Worm (Caenorhabditis elegans): Measurements from ENCODE around the gene ints-2.

ints-2 gene

ce11 chrV:14136152-14136551 is 49.3 kb upstream of the ints-2 start (continued):
- TF ChIP-seq Y67H2A.10 (GFP tag; conservative IDR thresholded peaks at IDR 0.05) (no peak), F57C9.4 (tag; optimal IDR thresholded peaks at IDR 0.05) (no peak), bed-2 (GFP tag; IDR thresholded peaks at IDR 0.05) (no peak), lin-35 (GFP tag; optimal IDR thresholded peaks at IDR 0.05) (no peak), K12H6.12 (tag; optimal IDR thresholded peaks at IDR 0.05) (peak; percentile 22), sea-2 (GFP tag; IDR thresholded peaks at IDR 0.05) (no peak), let-526 (GFP tag; IDR thresholded peaks at IDR 0.05) (no peak), ets-4 (GFP tag; optimal IDR thresholded peaks at IDR 0.05) (no peak), efl-1 (GFP tag; optimal IDR thresholded peaks at IDR 0.05) (no peak), attf-5 (GFP tag; optimal IDR thresholded peaks at IDR 0.05) (peak; percentile 22), sdz-38 (tag; optimal IDR thresholded peaks at IDR 0.05) (no peak), attf-3 (GFP tag; conservative IDR thresholded peaks at IDR 0.05) (no peak), Y56A3A.18 (GFP tag; IDR thresholded peaks at IDR 0.05) (no peak), atf-7 (tag; optimal IDR thresholded peaks at IDR 0.05) (peak; percentile 3), nhr-27 (tag; optimal IDR thresholded peaks at IDR 0.05) (no peak), tbx-9 (tag; optimal IDR thresholded peaks at IDR 0.05; ENCODE audit: borderline replicate concordance) (no peak), athp-1 (tag; optimal IDR thresholded peaks at IDR 0.05) (no peak), nhr-80 (tag; optimal IDR thresholded peaks at IDR 0.05) (peak; percentile 58), dpl-1 (GFP tag; optimal IDR thresholded peaks at IDR 0.05) (no peak), B0336.3 (GFP tag; IDR thresholded peaks at IDR 0.05) (peak; percentile 13; the same call in 1 of the 2 replicates), somi-1 (GFP tag; optimal IDR thresholded peaks at IDR 0.05) (no peak)

ce11 chrV:14137766-14138165 is 47.7 kb upstream of the ints-2 start, which contains the start of gene AH10.4:
Gene AH10.4, minus strand, starts transcription at chrV:14137866.
- TF ChIP-seq egrh-3 (GFP tag; IDR thresholded peaks at IDR 0.05) (peak; percentile 17; the same call in 1 of the 2 replicates), lin-26 (GFP tag; IDR thresholded peaks at IDR 0.05) (peak; percentile 27; the same call in 1 of the 2 replicates)

- no peak for TF ChIP-seq F37B4.10 (GFP tag; IDR thresholded peaks at IDR 0.05)
- TF ChIP-seq madf-6 (GFP tag; IDR thresholded peaks at IDR 0.05) = no peak
- no peak for TF ChIP-seq egl-18 (GFP tag; IDR thresholded peaks at IDR 0.05)
- no peak for TF ChIP-seq gei-17 (GFP tag; optimal IDR thresholded peaks at IDR 0.05)
- TF ChIP-seq Y95B8A.8 (GFP tag; IDR thresholded peaks at IDR 0.05) = no peak
- TF ChIP-seq bed-2 (GFP tag; IDR thresholded peaks at IDR 0.05) = no peak
- no peak for TF ChIP-seq lsy-27 (tag; optimal IDR thresholded peaks at IDR 0.05; ENCODE audit: borderline replicate concordance, insufficient read depth)
- no peak for TF ChIP-seq lag-1 (GFP tag; IDR thresholded peaks at IDR 0.05)
- no peak for TF ChIP-seq Y67H2A.10 (GFP tag; conservative IDR thresholded peaks at IDR 0.05)
- no peak for TF ChIP-seq F23B12.7 (tag; optimal IDR thresholded peaks at IDR 0.05; ENCODE audit: insufficient read depth)
- TF ChIP-seq madf-10 (tag; optimal IDR thresholded peaks at IDR 0.05) = no peak
- TF ChIP-seq K12H6.12 (tag; optimal IDR thresholded peaks at IDR 0.05) = no peak
- TF ChIP-seq lin-40 (tag; optimal IDR thresholded peaks at IDR 0.05) = no peak
Observed at ce11 chrV:14139252-14140100, 46.0 kb upstream of the ints-2 start.

- TF ChIP-seq ceh-58 (GFP tag; IDR thresholded peaks at IDR 0.05) (no peak), die-1 (tag; optimal IDR thresholded peaks at IDR 0.05) (no peak), bed-2 (GFP tag; IDR thresholded peaks at IDR 0.05) (no peak), cebp-1 (GFP tag; IDR thresholded peaks at IDR 0.05) (no peak), cebp-1 (tag; optimal IDR thresholded peaks at IDR 0.05) (peak; percentile 47), ceh-100 (GFP tag; IDR thresholded peaks at IDR 0.05) (no peak)
Observed at ce11 chrV:14140733-14141132, 44.8 kb upstream of the ints-2 start.
